Worm (Caenorhabditis elegans): Measurements from ENCODE around the gene F14D7.14.
"Not testable (repeated sequence)": the region's sequence is repeated elsewhere in the genome, so short reads cannot be mapped to it uniquely, and the experiment has no call there.

The F14D7.14 gene

DNA sequence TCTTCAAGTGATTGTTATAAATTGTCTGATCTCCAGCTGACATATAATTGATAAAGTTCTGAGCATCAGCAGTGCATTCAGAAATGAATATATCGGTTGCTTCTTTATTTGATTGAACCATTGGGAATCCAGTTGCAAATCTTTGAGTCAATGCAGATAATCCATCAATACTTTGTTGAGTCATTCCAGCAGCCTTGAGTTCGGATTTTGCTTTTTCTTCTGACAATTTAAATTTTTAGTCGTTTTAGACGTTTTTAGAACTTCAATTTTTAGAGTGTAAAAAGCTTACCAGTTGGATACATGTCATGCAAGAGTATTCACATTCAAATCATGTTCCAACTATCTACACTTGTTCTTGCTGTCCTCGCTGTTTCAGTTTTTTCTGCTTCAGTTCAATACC, at the start of gene F14D7.14:
TSS of gene F14D7.14 (plus strand) at position 301 of the 400 bp plus-strand sequence.
- not testable (repeated sequence) for TF ChIP-seq ceh-30 (tag; optimal IDR thresholded peaks at IDR 0.05); hlh-13 (GFP tag; optimal IDR thresholded peaks at IDR 0.05); lin-11 (tag; optimal IDR thresholded peaks at IDR 0.05)

DNA sequence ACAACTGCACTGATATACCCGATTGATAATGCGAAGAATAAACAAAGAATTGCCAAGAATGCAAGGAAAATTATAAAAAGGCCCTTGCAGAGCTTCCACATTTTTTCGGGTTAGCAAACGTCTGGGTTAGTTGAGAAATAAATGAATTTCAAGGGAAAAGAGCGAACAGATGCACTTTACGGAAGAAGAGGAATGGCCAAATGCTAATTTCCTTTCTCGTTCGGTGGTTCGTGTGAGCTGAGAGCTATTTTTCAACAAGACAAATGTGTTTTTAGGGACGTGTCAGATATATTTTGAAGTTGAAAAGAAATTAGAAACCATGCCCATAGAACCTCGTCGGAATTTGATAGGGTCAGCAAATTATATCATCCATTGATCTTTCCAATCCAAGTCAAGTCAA, 48.9 kb upstream of the F14D7.14 start, which contains the start of gene F40G12.2:
TSS of gene F40G12.2 (minus strand) at position 101 of the 400 bp plus-strand sequence.
- TF ChIP-seq hlh-6 (tag; optimal IDR thresholded peaks at IDR 0.05) (no peak), F13H6.1 (tag; optimal IDR thresholded peaks at IDR 0.05) (no peak), npax-4 (tag; optimal IDR thresholded peaks at IDR 0.05) (no peak), nhr-11 (tag; optimal IDR thresholded peaks at IDR 0.05) (no peak), ceh-18 (tag; optimal IDR thresholded peaks at IDR 0.05) (no peak), ceh-31 (tag; optimal IDR thresholded peaks at IDR 0.05) (no peak)

DNA sequence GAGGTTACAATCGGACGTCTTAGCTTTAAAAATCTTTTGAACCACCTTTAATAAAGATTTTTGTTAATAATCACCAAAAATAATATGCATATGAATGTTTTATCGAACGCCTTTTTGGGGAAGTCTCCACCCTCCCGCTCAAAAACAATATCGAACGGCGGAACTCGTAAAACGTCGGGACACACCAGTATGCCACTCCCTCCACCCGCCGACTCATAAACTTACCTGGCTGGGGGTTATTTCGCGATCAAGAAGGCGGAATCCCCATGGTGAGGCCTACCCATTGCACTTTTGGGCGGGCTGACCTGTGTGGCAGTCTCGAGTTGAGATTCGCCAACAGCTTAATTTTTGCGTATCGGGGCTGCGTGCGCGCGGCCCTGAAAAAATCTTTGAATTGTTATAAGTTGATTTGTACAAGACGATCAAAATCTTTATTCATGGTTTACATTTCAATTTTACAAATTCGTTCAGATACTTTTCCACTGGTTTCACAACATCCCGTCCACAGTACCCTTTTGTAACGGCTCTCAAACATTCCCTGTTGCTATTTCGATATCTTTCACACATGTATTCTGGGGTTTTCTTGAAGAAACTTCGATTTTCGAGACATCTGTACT, 42.3 kb upstream of the F14D7.14 start:
- TF ChIP-seq pag-3 (tag; optimal IDR thresholded peaks at IDR 0.05; ENCODE audit: borderline replicate concordance) (no peak), sdc-2 (tag; optimal IDR thresholded peaks at IDR 0.05) (no peak), ref-2 (tag; optimal IDR thresholded peaks at IDR 0.05) (no peak), tbx-2 (tag; optimal IDR thresholded peaks at IDR 0.05) (no peak), zip-5 (tag; optimal IDR thresholded peaks at IDR 0.05) (no peak), ztf-16 (tag; optimal IDR thresholded peaks at IDR 0.05) (no peak), ceh-45 (GFP tag; IDR thresholded peaks at IDR 0.05) (no peak), C38D4.7 (GFP tag; optimal IDR thresholded peaks at IDR 0.05) (no peak), ceh-24 (tag; optimal IDR thresholded peaks at IDR 0.05) (no peak), ceh-9 (tag; optimal IDR thresholded peaks at IDR 0.05) (no peak)

DNA sequence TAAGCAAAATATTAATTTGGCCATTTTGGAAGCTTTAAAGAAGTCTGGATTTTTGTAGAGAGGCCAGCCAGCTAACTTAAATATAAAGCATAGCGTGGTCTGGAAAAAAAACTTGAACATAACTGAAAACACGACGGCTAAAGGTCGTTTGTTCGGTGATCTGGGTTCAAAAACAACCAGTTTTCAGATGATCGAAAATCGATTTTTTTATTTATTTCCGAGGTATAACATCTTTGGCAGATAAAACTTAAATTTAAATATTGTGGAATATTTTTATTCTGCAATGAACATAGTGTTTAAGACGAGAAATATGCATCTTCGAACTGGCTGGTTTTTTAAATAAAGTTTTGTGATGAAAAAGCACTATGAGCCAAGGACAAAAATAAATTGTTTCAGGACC, 41.1 kb upstream of the F14D7.14 start, which contains the start of gene F40G12.4:
TSS of gene F40G12.4 (minus strand) at position 101 of the 400 bp plus-strand sequence.
- TF ChIP-seq ztf-16 (tag; optimal IDR thresholded peaks at IDR 0.05) (no peak), madf-2 (tag; optimal IDR thresholded peaks at IDR 0.05) (no peak), K09A11.1 (tag; optimal IDR thresholded peaks at IDR 0.05; ENCODE audit: insufficient read depth) (no peak), pha-2 (tag; optimal IDR thresholded peaks at IDR 0.05) (no peak), elt-4 (tag; optimal IDR thresholded peaks at IDR 0.05) (no peak), ceh-6 (GFP tag; optimal IDR thresholded peaks at IDR 0.05) (no peak), elt-2 (tag; optimal IDR thresholded peaks at IDR 0.05) (no peak), fkh-6 (tag; optimal IDR thresholded peaks at IDR 0.05) (no peak), hlh-13 (GFP tag; optimal IDR thresholded peaks at IDR 0.05) (no peak), lin-11 (tag; optimal IDR thresholded peaks at IDR 0.05) (no peak), ref-2 (tag; optimal IDR thresholded peaks at IDR 0.05) (no peak), unc-42 (tag; optimal IDR thresholded peaks at IDR 0.05) (no peak), tbx-7 (tag; optimal IDR thresholded peaks at IDR 0.05) (no peak)

DNA sequence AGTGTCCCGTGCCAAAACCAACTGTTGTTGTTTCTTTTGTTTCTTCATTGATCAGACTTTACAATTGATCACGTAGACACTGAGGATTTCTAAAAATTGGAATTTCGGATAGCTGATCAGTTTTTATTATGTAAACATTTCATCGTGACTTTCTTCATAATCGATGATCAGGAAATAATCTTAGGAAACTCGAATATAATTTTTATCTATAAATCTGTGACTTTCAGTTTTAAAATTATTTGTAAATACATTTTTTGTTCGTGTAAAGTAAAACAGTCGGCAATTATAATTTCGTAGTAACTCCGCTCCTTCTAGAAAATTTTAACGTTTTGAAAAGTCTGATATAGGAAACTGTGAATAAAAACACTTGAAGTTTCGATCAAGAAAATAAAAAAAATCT, 39.0 kb upstream of the F14D7.14 start, which contains the start of gene F40G12.5:
TSS of gene F40G12.5 (minus strand) at position 101 of the 400 bp plus-strand sequence.
- TF ChIP-seq ceh-14 (tag; optimal IDR thresholded peaks at IDR 0.05) (no peak), unc-86 (tag; optimal IDR thresholded peaks at IDR 0.05) (no peak), gmeb-2 (tag; optimal IDR thresholded peaks at IDR 0.05) (no peak), sox-2 (GFP tag; IDR thresholded peaks at IDR 0.05) (no peak)

DNA sequence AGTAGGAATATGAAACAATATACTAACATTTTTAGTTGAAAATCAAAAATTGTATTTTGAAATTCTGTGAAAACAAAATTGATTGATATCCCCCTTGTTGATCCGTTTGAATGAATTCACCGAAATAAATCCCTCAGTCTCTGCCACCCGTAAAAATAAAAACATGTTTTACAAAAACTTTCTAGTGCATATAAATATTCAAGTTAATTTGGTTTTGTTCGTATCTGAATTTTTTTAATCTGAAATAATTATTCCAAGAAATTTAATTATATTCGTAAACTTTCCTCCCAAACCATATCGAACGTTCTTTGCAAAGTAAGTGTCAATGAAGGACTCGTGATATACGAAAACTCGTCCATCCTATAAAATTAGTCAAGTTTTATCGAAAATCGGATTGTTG, 36.7 kb upstream of the F14D7.14 start, which contains the start of gene F40G12.6:
TSS of gene F40G12.6 (minus strand) at position 101 of the 400 bp plus-strand sequence.
- TF ChIP-seq madf-2 (tag; optimal IDR thresholded peaks at IDR 0.05): no peak
- no peak for TF ChIP-seq ceh-2 (tag; optimal IDR thresholded peaks at IDR 0.05)
- no peak for TF ChIP-seq fkh-10 (GFP tag; optimal IDR thresholded peaks at IDR 0.05)
- no peak for TF ChIP-seq ceh-31 (tag; optimal IDR thresholded peaks at IDR 0.05)
- no peak for TF ChIP-seq pag-3 (tag; optimal IDR thresholded peaks at IDR 0.05; ENCODE audit: borderline replicate concordance)
- TF ChIP-seq K09A11.1 (tag; optimal IDR thresholded peaks at IDR 0.05; ENCODE audit: insufficient read depth): no peak
- no peak for TF ChIP-seq ceh-22 (tag; optimal IDR thresholded peaks at IDR 0.05)
- TF ChIP-seq Y22D7AL.16 (tag; optimal IDR thresholded peaks at IDR 0.05): no peak
- no peak for TF ChIP-seq pha-4 (tag; optimal IDR thresholded peaks at IDR 0.05)

Measured in whole organism, late embryonic.